Worm (Caenorhabditis elegans) whole organism, L4/young adult: Measurements from ENCODE around the gene ceh-75.

ENCODE experiments used
- W03F9.2 ChIP-seq: fragments of 150-350 bp; optimal IDR thresholded peaks from 2 replicates; lab custom pipeline; 2014; ENCODE audit warnings: missing biosample characterization, missing genetic modification characterization
- dao-5 ChIP-seq: sonication (generic microtip); optimal IDR thresholded peaks from 2 replicates; lab custom pipeline; 2016; ENCODE audit warnings: missing genotype, missing genetic modification characterization, moderate library complexity, missing compliant biosample characterization

DNA sequence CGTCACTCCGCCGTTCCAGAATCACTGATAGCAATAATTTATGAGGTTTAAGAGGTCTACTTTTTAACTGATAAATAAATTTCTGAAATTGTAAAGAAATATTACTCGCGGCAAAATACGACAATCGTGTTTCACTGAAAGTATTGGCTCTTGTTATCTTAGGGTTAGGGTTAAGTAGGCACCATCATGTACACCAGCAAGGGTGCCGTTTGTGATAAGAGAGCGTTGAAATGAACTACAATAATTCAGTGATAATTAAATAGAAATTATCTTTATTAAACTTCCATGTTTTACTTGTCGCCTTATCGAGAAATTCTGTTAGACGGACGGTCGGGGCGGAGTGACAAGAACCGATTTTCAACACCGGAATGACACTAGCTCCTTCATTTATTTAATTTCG is 4.5 kb downstream of the ceh-75 start:
- TF ChIP-seq dao-5 (tag; lab: Kevin White, UChicago) (no peak), W03F9.2 (tag; lab: Kevin White, UChicago) (no peak)
